Fruit fly (Drosophila melanogaster): ENCODE results near the gene CG34451.

DNA sequence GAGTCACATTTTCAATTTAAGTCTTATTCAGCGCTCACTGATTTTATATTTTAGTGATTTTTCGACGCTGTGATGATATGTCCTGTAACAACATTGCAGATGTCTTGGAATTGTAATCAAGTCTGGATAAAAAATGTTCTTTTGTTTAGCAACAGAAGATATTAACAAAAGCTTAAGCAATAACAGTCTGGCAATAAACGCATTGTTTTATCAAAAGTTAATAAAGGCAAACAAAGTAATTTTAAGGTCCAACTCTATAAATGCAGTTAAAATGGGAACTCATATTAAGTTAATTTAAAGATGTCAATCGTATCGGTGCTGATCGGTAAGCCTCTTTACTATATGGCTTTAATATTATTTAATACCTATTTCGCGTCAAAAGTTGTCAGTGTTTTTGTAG lies 30.3 kb downstream of the CG34451 start, which contains the start of gene CG43082:
- TF ChIP-seq CG9948 (tag; optimal IDR thresholded peaks at IDR 0.05), result no peak
- no peak for TF ChIP-seq Snoo (tag; optimal IDR thresholded peaks at IDR 0.05)
- no peak for TF ChIP-seq CG8301 (tag; optimal IDR thresholded peaks at IDR 0.05)
- TF ChIP-seq CG12605 (GFP tag; IDR thresholded peaks at IDR 0.05), result no peak

All from whole organism, pupa.